Fruit fly (Drosophila melanogaster): ENCODE results near the gene Eno.

dm6 chr2L:1733155-1733813 is 3.8 kb upstream of the Eno start:
- TF ChIP-seq Myc (optimal IDR thresholded peaks at IDR 0.05), result no peak
- no peak for TF ChIP-seq insv (optimal IDR thresholded peaks at IDR 0.05)
- TF ChIP-seq psq (optimal IDR thresholded peaks at IDR 0.05), result no peak
- TF ChIP-seq h (optimal IDR thresholded peaks at IDR 0.05), result no peak
- TF ChIP-seq ttk (optimal IDR thresholded peaks at IDR 0.05), result no peak
- TF ChIP-seq Sin3A (optimal IDR thresholded peaks at IDR 0.05), result no peak
